Fruit fly (Drosophila melanogaster): ENCODE results near the gene Tk.

Tk gene

dm6 chr3R:11949387-11950029, 55.8 kb downstream of the Tk start, which contains the start of gene CG31211:
Gene CG31211, plus strand, starts transcription at chr3R:11949680.
- no peak for TF ChIP-seq CG10669 (GFP tag; optimal IDR thresholded peaks at IDR 0.05)
- no peak for TF ChIP-seq CG7368 (GFP tag; optimal IDR thresholded peaks at IDR 0.05)
- TF ChIP-seq Hr39 (GFP tag; optimal IDR thresholded peaks at IDR 0.05) = peak; percentile 21
- TF ChIP-seq ss (GFP tag; optimal IDR thresholded peaks at IDR 0.05) = peak in 1 of 2 experiments; percentile 15
- TF ChIP-seq vri (GFP tag; optimal IDR thresholded peaks at IDR 0.05) = no peak
- no peak for TF ChIP-seq spab (GFP tag; optimal IDR thresholded peaks at IDR 0.05)
- peak; percentile 13 for TF ChIP-seq pdm3 (GFP tag; optimal IDR thresholded peaks at IDR 0.05)
- no peak for TF ChIP-seq Blimp-1 (GFP tag; optimal IDR thresholded peaks at IDR 0.05)
- TF ChIP-seq acj6 (GFP tag; optimal IDR thresholded peaks at IDR 0.05) = peak; percentile 8
- TF ChIP-seq fkh (GFP tag; optimal IDR thresholded peaks at IDR 0.05) = no peak
- TF ChIP-seq Hr4 (GFP tag; optimal IDR thresholded peaks at IDR 0.05) = peak; percentile 43
- TF ChIP-seq CG15336 (GFP tag; IDR thresholded peaks at IDR 0.05) = no peak
- no peak for TF ChIP-seq CG4318 (GFP tag; optimal IDR thresholded peaks at IDR 0.05)
- peak; percentile 84 for TF ChIP-seq svp (GFP tag)
- TF ChIP-seq esn (GFP tag; optimal IDR thresholded peaks at IDR 0.05) = peak; percentile 25
- TF ChIP-seq Ets21C (GFP tag; optimal IDR thresholded peaks at IDR 0.05) = no peak
- TF ChIP-seq Eip93F (GFP tag; optimal IDR thresholded peaks at IDR 0.05) = no peak
- no peak for TF ChIP-seq net (GFP tag; optimal IDR thresholded peaks at IDR 0.05)
- TF ChIP-seq CG8319 (GFP tag; optimal IDR thresholded peaks at IDR 0.05) = no peak
- no peak for TF ChIP-seq CG16779 (tag; optimal IDR thresholded peaks at IDR 0.05)
- TF ChIP-seq CG6792 (GFP tag; optimal IDR thresholded peaks at IDR 0.05) = no peak
- peak; percentile 4 for TF ChIP-seq lz (GFP tag; optimal IDR thresholded peaks at IDR 0.05)
- TF ChIP-seq CG3919 (GFP tag; optimal IDR thresholded peaks at IDR 0.05) = peak; percentile 44
- TF ChIP-seq CG10631 (GFP tag; optimal IDR thresholded peaks at IDR 0.05) = no peak
- no peak for TF ChIP-seq CG9139 (GFP tag; optimal IDR thresholded peaks at IDR 0.05)
- peak; percentile 9 for TF ChIP-seq OdsH (GFP tag; optimal IDR thresholded peaks at IDR 0.05)
- TF ChIP-seq salr (GFP tag; optimal IDR thresholded peaks at IDR 0.05) = no peak
- no peak for TF ChIP-seq CG8119 (GFP tag; IDR thresholded peaks at IDR 0.05)
- TF ChIP-seq Met (GFP tag; optimal IDR thresholded peaks at IDR 0.05) = no peak
- no peak for TF ChIP-seq CG34406 (GFP tag; optimal IDR thresholded peaks at IDR 0.05)
- no peak for TF ChIP-seq CG6854 (GFP tag; optimal IDR thresholded peaks at IDR 0.05)
- TF ChIP-seq Lpt (GFP tag; optimal IDR thresholded peaks at IDR 0.05) = no peak
- TF ChIP-seq Hr38 (GFP tag; optimal IDR thresholded peaks at IDR 0.05) = no peak
- no peak for TF ChIP-seq CG11294 (GFP tag; IDR thresholded peaks at IDR 0.05)
- no peak for TF ChIP-seq CG3032 (tag; optimal IDR thresholded peaks at IDR 0.05)
- TF ChIP-seq eg (GFP tag; IDR thresholded peaks at IDR 0.05) = no peak
- no peak for TF ChIP-seq Sox15 (GFP tag; optimal IDR thresholded peaks at IDR 0.05)
- TF ChIP-seq CG6808 (GFP tag; optimal IDR thresholded peaks at IDR 0.05) = no peak
- no peak for TF ChIP-seq fd59A (GFP tag; optimal IDR thresholded peaks at IDR 0.05)

- no peak for TF ChIP-seq cyc (GFP tag; optimal IDR thresholded peaks at IDR 0.05)
- no peak for TF ChIP-seq Eip75B (GFP tag; optimal IDR thresholded peaks at IDR 0.05)
- no peak for TF ChIP-seq CG8119 (GFP tag; IDR thresholded peaks at IDR 0.05)
- peak; percentile 45 for TF ChIP-seq dsx (GFP tag; optimal IDR thresholded peaks at IDR 0.05; ENCODE audit: poor library complexity, severe bottlenecking)
- TF ChIP-seq CG15336 (GFP tag; IDR thresholded peaks at IDR 0.05) = no peak
- TF ChIP-seq CG8319 (GFP tag; optimal IDR thresholded peaks at IDR 0.05) = no peak
- peak; percentile 44 for TF ChIP-seq CG1621 (tag; optimal IDR thresholded peaks at IDR 0.05)
- no peak for TF ChIP-seq Hr39 (GFP tag; optimal IDR thresholded peaks at IDR 0.05)
- TF ChIP-seq Met (GFP tag; optimal IDR thresholded peaks at IDR 0.05) = no peak
- TF ChIP-seq eg (GFP tag; IDR thresholded peaks at IDR 0.05) = no peak
- peak; percentile 3 for TF ChIP-seq CG3032 (tag; optimal IDR thresholded peaks at IDR 0.05)
- TF ChIP-seq topi (GFP tag; optimal IDR thresholded peaks at IDR 0.05) = no peak
- peak; percentile 51 to 55 for TF ChIP-seq ss (GFP tag; optimal IDR thresholded peaks at IDR 0.05)
- no peak for TF ChIP-seq Lpt (GFP tag; optimal IDR thresholded peaks at IDR 0.05)
- TF ChIP-seq CG10631 (GFP tag; optimal IDR thresholded peaks at IDR 0.05) = no peak
- TF ChIP-seq Eip78C (GFP tag) = peak; percentile 64
- peak; percentile 82 for TF ChIP-seq fkh (GFP tag; optimal IDR thresholded peaks at IDR 0.05)
- TF ChIP-seq CG6854 (GFP tag; optimal IDR thresholded peaks at IDR 0.05) = peak; percentile 19
- TF ChIP-seq vri (GFP tag; optimal IDR thresholded peaks at IDR 0.05) = peak; percentile 17
Observed at dm6 chr3R:11948903-11949358, 56.3 kb downstream of the Tk start, which contains the start of gene Cad87A. Gene Cad87A, minus strand, starts transcription at chr3R:11949129.
